Comparison of ENCODE assay signal across 2 worm cellular contexts in the genomic region with DNA sequence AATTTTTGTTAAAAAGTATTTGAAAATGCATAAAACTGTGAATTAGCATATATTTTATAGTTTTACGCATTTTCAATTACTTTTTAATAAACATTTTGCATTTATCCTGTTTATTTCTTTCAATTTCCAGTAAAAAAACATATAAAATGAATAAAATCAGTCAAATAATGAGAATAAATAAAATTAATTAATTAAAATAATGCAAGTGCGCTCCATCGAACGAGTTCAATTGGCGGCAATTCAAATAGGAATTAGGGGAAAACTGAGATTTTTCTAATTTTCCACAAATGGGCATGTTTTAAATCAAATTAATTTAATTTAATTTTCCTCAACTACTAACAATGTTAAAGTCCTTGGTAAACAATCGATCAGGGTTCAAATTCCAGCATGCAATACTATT.
TF ChIP-seq lines count a peak whose summit lies in the region.

No protein-coding gene starts in this region.

TF ChIP-seq in whole organism, L4 larva, 104 proteins besides CTCF, POLR2A, EP300 and RAD21:
- TF ChIP-seq spr-3 (GFP tag; optimal IDR thresholded peaks at IDR 0.05; lab: Kevin White, UChicago) (no peak), lin-38 (GFP tag; IDR thresholded peaks at IDR 0.05; lab: Robert Waterston, UW) (peak; percentile 69)

TF ChIP-seq in whole organism, young adult, 124 proteins besides CTCF, POLR2A, EP300 and RAD21:
- TF ChIP-seq D2030.7 (GFP tag; IDR thresholded peaks at IDR 0.05; lab: Robert Waterston, UW) (0 out of 2 replicates have a peak, but pooled peaks have one; percentile 11), unc-62 (GFP tag; optimal IDR thresholded peaks at IDR 0.05; lab: Kevin White, UChicago) (no peak), lin-26 (GFP tag; IDR thresholded peaks at IDR 0.05; lab: Robert Waterston, UW) (no peak), lin-54 (GFP tag; optimal IDR thresholded peaks at IDR 0.05; lab: Kevin White, UChicago) (peak; percentile 59), mcd-1 (GFP tag; IDR thresholded peaks at IDR 0.05; lab: Robert Waterston, UW) (peak; percentile 63)
